Worm (Caenorhabditis elegans) whole organism, L4/young adult: Measurements from ENCODE around the gene R09H10.2.

Experiments
- W03F9.2 ChIP-seq: fragments of 150-350 bp; optimal IDR thresholded peaks from 2 replicates; lab custom pipeline; 2014; ENCODE audit warnings: missing biosample characterization, missing genetic modification characterization
- dao-5 ChIP-seq: sonication (generic microtip); optimal IDR thresholded peaks from 2 replicates; lab custom pipeline; 2016; ENCODE audit warnings: missing genotype, missing genetic modification characterization, moderate library complexity, missing compliant biosample characterization
- him-1 ChIP-seq: sonication (generic microtip); optimal IDR thresholded peaks from 2 replicates; lab custom pipeline; 2016; ENCODE audit warnings: missing genotype, missing genetic modification reagents, missing genetic modification characterization, missing compliant biosample characterization

ce11 chrIV:10571020-10571419, 31.7 kb upstream of the R09H10.2 start:
- TF ChIP-seq him-1 (no peak), W03F9.2 (no peak), dao-5 (tag; lab: Kevin White, UChicago) (no peak)
